Worm (Caenorhabditis elegans) whole organism, mixed stage, embryonic: ENCODE data around the gene Y46G5A.29.

ENCODE experiments used
- M03D4.4 ChIP-seq: sonication (generic microtip); optimal IDR thresholded peaks from 2 replicates; lab custom pipeline; 2017; ENCODE audit warnings: mild to moderate bottlenecking, missing genetic modification characterization, missing compliant biosample characterization
- bed-3 ChIP-seq: fragments of 200-800 bp; sonication (Bioruptor generic); optimal IDR thresholded peaks from 3 replicates; lab custom pipeline; 2018; ENCODE audit warnings: mild to moderate bottlenecking, missing genetic modification characterization, moderate library complexity, missing compliant biosample characterization
- blmp-1 ChIP-seq: fragments of 150-350 bp; optimal IDR thresholded peaks from 2 replicates; lab custom pipeline; 2014; ENCODE audit warnings: missing biosample characterization, missing genetic modification characterization
- ceh-39 ChIP-seq: fragments of 150-350 bp; optimal IDR thresholded peaks from 2 replicates; lab custom pipeline; 2014; ENCODE audit warnings: missing biosample characterization, missing genetic modification characterization
- ceh-43 ChIP-seq: fragments of 200-800 bp; sonication (Bioruptor generic); optimal IDR thresholded peaks from 2 replicates; lab custom pipeline; 2018; ENCODE audit warnings: mild to moderate bottlenecking, missing genetic modification characterization, moderate library complexity, missing compliant biosample characterization
- ceh-83 ChIP-seq: fragments of 200-800 bp; sonication (Bioruptor generic); optimal IDR thresholded peaks from 2 replicates; lab custom pipeline; 2018; ENCODE audit warnings: mild to moderate bottlenecking, missing genetic modification characterization, missing compliant biosample characterization
- ces-1 ChIP-seq: fragments of 150-350 bp; optimal IDR thresholded peaks from 2 replicates; lab custom pipeline; 2014; ENCODE audit warnings: missing biosample characterization, missing genetic modification reagents, missing genetic modification characterization
- cnd-1 ChIP-seq: fragments of 200-800 bp; sonication (Bioruptor generic); optimal IDR thresholded peaks from 2 replicates; lab custom pipeline; 2018; ENCODE audit warnings: mild to moderate bottlenecking, missing genetic modification characterization, missing compliant biosample characterization
- elt-1 ChIP-seq: sonication (generic microtip); optimal IDR thresholded peaks from 2 replicates; lab custom pipeline; 2017; ENCODE audit warnings: missing genetic modification characterization, mild to moderate bottlenecking, missing compliant biosample characterization, antibody characterized with exemption, moderate library complexity, borderline replicate concordance; ENCODE audit not compliant: insufficient read depth
- elt-3 ChIP-seq: fragments of 150-350 bp; optimal IDR thresholded peaks from 2 replicates; lab custom pipeline; 2014; ENCODE audit warnings: missing biosample characterization, missing genetic modification characterization
- flh-1 ChIP-seq: fragments of 200-800 bp; sonication (Bioruptor generic); optimal IDR thresholded peaks from 2 replicates; lab custom pipeline; 2018; ENCODE audit warnings: mild to moderate bottlenecking, missing genetic modification characterization, moderate library complexity, missing compliant biosample characterization
- ham-2 ChIP-seq: fragments of 200-800 bp; sonication (Bioruptor generic); optimal IDR thresholded peaks from 2 replicates; lab custom pipeline; 2018; ENCODE audit warnings: mild to moderate bottlenecking, missing genetic modification characterization, missing compliant biosample characterization
- hlh-1 ChIP-seq: fragments of 150-350 bp; optimal IDR thresholded peaks from 2 replicates; lab custom pipeline; 2014; ENCODE audit warnings: missing biosample characterization, missing genetic modification reagents, missing genetic modification characterization
- lin-13 ChIP-seq: fragments of 150-350 bp; optimal IDR thresholded peaks from 2 replicates; lab custom pipeline; 2014; ENCODE audit warnings: missing biosample characterization, missing genetic modification characterization
- lin-32 ChIP-seq: fragments of 200-800 bp; sonication (Bioruptor generic); optimal IDR thresholded peaks from 2 replicates; lab custom pipeline; 2018; ENCODE audit warnings: mild to moderate bottlenecking, missing genetic modification characterization, missing compliant biosample characterization
- lsy-2 ChIP-seq: fragments of 150-350 bp; optimal IDR thresholded peaks from 2 replicates; lab custom pipeline; 2014; ENCODE audit warnings: missing biosample characterization, missing genetic modification characterization
- mab-5 ChIP-seq: fragments of 150-350 bp; optimal IDR thresholded peaks from 2 replicates; lab custom pipeline; 2014; ENCODE audit warnings: missing biosample characterization, missing genetic modification characterization
- mep-1 ChIP-seq: fragments of 150-350 bp; optimal IDR thresholded peaks from 2 replicates; lab custom pipeline; 2017; ENCODE audit warnings: missing biosample characterization, missing genetic modification reagents, missing genetic modification characterization, inconsistent platforms
- nhr-12 ChIP-seq: fragments of 150-350 bp; optimal IDR thresholded peaks from 2 replicates; lab custom pipeline; 2014; ENCODE audit warnings: missing biosample characterization, missing genetic modification characterization
- nhr-2 ChIP-seq: fragments of 150-350 bp; optimal IDR thresholded peaks from 2 replicates; lab custom pipeline; 2014; ENCODE audit warnings: missing biosample characterization, missing genetic modification characterization
- nhr-237 ChIP-seq: fragments of 150-350 bp; optimal IDR thresholded peaks from 2 replicates; lab custom pipeline; 2014; ENCODE audit warnings: missing biosample characterization, missing genetic modification characterization
- nhr-28 ChIP-seq: fragments of 150-350 bp; optimal IDR thresholded peaks from 2 replicates; lab custom pipeline; 2014; ENCODE audit warnings: missing biosample characterization, missing genetic modification characterization
- nhr-76 ChIP-seq: sonication (generic microtip); optimal IDR thresholded peaks from 2 replicates; lab custom pipeline; 2017; ENCODE audit warnings: missing biosample characterization, missing genetic modification characterization
- pha-4 ChIP-seq: fragments of 150-350 bp; optimal IDR thresholded peaks from 2 replicates; lab custom pipeline; 2018; ENCODE audit warnings: missing biosample characterization, missing genetic modification reagents, missing genetic modification characterization
- sem-2 ChIP-seq: fragments of 200-800 bp; sonication (Bioruptor generic); optimal IDR thresholded peaks from 2 replicates; lab custom pipeline; 2018; ENCODE audit warnings: mild to moderate bottlenecking, missing genetic modification characterization, missing compliant biosample characterization
- snpc-4 ChIP-seq: fragments of 150-350 bp; optimal IDR thresholded peaks from 2 replicates; lab custom pipeline; 2014; ENCODE audit warnings: missing biosample characterization, missing genetic modification characterization
- sptf-1 ChIP-seq: sonication (generic microtip); optimal IDR thresholded peaks from 2 replicates; lab custom pipeline; 2017; ENCODE audit warnings: mild to moderate bottlenecking, missing genetic modification characterization, moderate library complexity, missing compliant biosample characterization
- tbx-8 ChIP-seq: fragments of 200-800 bp; sonication (Bioruptor generic); optimal IDR thresholded peaks from 2 replicates; lab custom pipeline; 2018; ENCODE audit warnings: mild to moderate bottlenecking, missing genetic modification characterization, moderate library complexity, missing compliant biosample characterization
- unc-120 ChIP-seq: sonication (generic microtip); optimal IDR thresholded peaks from 2 replicates; lab custom pipeline; 2017; ENCODE audit warnings: missing genetic modification characterization, missing compliant biosample characterization; ENCODE audit not compliant: poor library complexity, severe bottlenecking
- unc-62 ChIP-seq: fragments of 150-350 bp; optimal IDR thresholded peaks from 2 replicates; lab custom pipeline; 2014; ENCODE audit warnings: missing biosample characterization, missing genetic modification reagents, missing genetic modification characterization
- zip-8 ChIP-seq: fragments of 150-350 bp; optimal IDR thresholded peaks from 2 replicates; lab custom pipeline; 2014; ENCODE audit warnings: missing biosample characterization, missing genetic modification characterization
- ztf-11 ChIP-seq: fragments of 150-350 bp; optimal IDR thresholded peaks from 2 replicates; lab custom pipeline; 2014; ENCODE audit warnings: missing biosample characterization, missing genetic modification characterization

Y46G5A.29 gene

ce11 chrII:12855900-12856299 is at the start of gene Y46G5A.29:
Gene Y46G5A.29 (plus strand): TSS chrII:12856200.
- no peak for TF ChIP-seq nhr-2
- no peak for TF ChIP-seq ham-2
- TF ChIP-seq ces-1 (GFP tag; lab: Kevin White, UChicago) = no peak
- no peak for TF ChIP-seq pha-4 (tag; lab: Kevin White, UChicago)
- no peak for TF ChIP-seq snpc-4 (tag; lab: Kevin White, UChicago)
- TF ChIP-seq unc-120 (tag; lab: Kevin White, UChicago) = no peak
- TF ChIP-seq sptf-1 (tag; lab: Kevin White, UChicago) = no peak
- no peak for TF ChIP-seq bed-3 (GFP tag; lab: Kevin White, UChicago)
- no peak for TF ChIP-seq cnd-1
- TF ChIP-seq ceh-39 (tag; lab: Kevin White, UChicago) = no peak
- no peak for TF ChIP-seq nhr-76 (tag; lab: Kevin White, UChicago)

- no peak for TF ChIP-seq nhr-76 (tag; lab: Kevin White, UChicago)
- TF ChIP-seq bed-3 (GFP tag; lab: Kevin White, UChicago) = no peak
- TF ChIP-seq snpc-4 (tag; lab: Kevin White, UChicago) = no peak
Measured at ce11 chrII:12806602-12807182, 49.3 kb upstream of the Y46G5A.29 start, which contains the start of gene spds-1. Gene spds-1 (plus strand): TSS chrII:12806899.

- no peak for TF ChIP-seq cnd-1
- TF ChIP-seq ham-2 = no peak
- TF ChIP-seq nhr-237 (tag; lab: Kevin White, UChicago) = no peak
- no peak for TF ChIP-seq ceh-39 (tag; lab: Kevin White, UChicago)
- TF ChIP-seq nhr-28 (tag; lab: Kevin White, UChicago) = no peak
- no peak for TF ChIP-seq unc-62 (GFP tag; lab: Kevin White, UChicago)
- TF ChIP-seq elt-1 (tag; lab: Kevin White, UChicago) = no peak
- no peak for TF ChIP-seq ceh-43 (GFP tag; lab: Kevin White, UChicago)
- TF ChIP-seq lsy-2 = no peak
- TF ChIP-seq tbx-8 (GFP tag; lab: Kevin White, UChicago) = no peak
- no peak for TF ChIP-seq hlh-1 (tag; lab: Kevin White, UChicago)
- TF ChIP-seq nhr-2 = no peak
- no peak for TF ChIP-seq unc-120 (tag; lab: Kevin White, UChicago)
- TF ChIP-seq lin-13 (tag; lab: Kevin White, UChicago) = no peak
- TF ChIP-seq ces-1 (GFP tag; lab: Kevin White, UChicago) = no peak
- no peak for TF ChIP-seq pha-4 (tag; lab: Kevin White, UChicago)
- no peak for TF ChIP-seq zip-8 (tag; lab: Kevin White, UChicago)
- TF ChIP-seq bed-3 (GFP tag; lab: Kevin White, UChicago) = no peak
- no peak for TF ChIP-seq nhr-76 (tag; lab: Kevin White, UChicago)
- TF ChIP-seq M03D4.4 (tag; lab: Kevin White, UChicago) = no peak
Measured at ce11 chrII:12808746-12809145, 47.3 kb upstream of the Y46G5A.29 start.

- TF ChIP-seq sem-2 (GFP tag; lab: Kevin White, UChicago) (no peak), ztf-11 (no peak), lsy-2 (no peak), mep-1 (tag; lab: Kevin White, UChicago) (no peak), nhr-12 (tag; lab: Kevin White, UChicago) (no peak), elt-3 (tag; lab: Kevin White, UChicago) (no peak), blmp-1 (no peak), bed-3 (GFP tag; lab: Kevin White, UChicago) (no peak), ceh-83 (GFP tag; lab: Kevin White, UChicago) (no peak), flh-1 (GFP tag; lab: Kevin White, UChicago) (no peak)
Measured at ce11 chrII:12809725-12810124, 46.3 kb upstream of the Y46G5A.29 start.

ce11 chrII:12810709-12811108 is 45.3 kb upstream of the Y46G5A.29 start, which contains the start of gene Y46G5A.20:
Gene Y46G5A.20 (plus strand): TSS chrII:12811009.
- TF ChIP-seq elt-3 (tag; lab: Kevin White, UChicago) (no peak), lin-32 (GFP tag; lab: Kevin White, UChicago) (no peak), sem-2 (GFP tag; lab: Kevin White, UChicago) (no peak), nhr-237 (tag; lab: Kevin White, UChicago) (no peak), cnd-1 (no peak), mab-5 (tag; lab: Kevin White, UChicago) (no peak)
